Worm (Caenorhabditis elegans) whole organism, L3 larva: ENCODE results near the gene F07C6.2.
A peak's percentile ranks its signal among the peaks of the same experiment; 100 is the strongest.

ENCODE experiments used
- elt-1 ChIP-seq: fragments of 150-350 bp; optimal IDR thresholded peaks from 2 replicates; lab custom pipeline; 2014; ENCODE audit warnings: missing biosample characterization, missing genetic modification characterization
- elt-3 ChIP-seq, 3 experiments: fragments of 150-350 bp in 1 of 3; sonication (generic microtip) in 2 of 3; optimal IDR thresholded peaks; 2 replicates in 2 of 3; 4 replicates in 1 of 3; lab custom pipeline; 2014 to 2017; ENCODE audit warnings: missing biosample characterization in 3 of 3, missing genetic modification characterization in 3 of 3
- nfya-1 ChIP-seq: sonication (generic microtip); optimal IDR thresholded peaks from 2 replicates; lab custom pipeline; 2017; ENCODE audit warnings: missing genetic modification characterization, mild to moderate bottlenecking, missing compliant biosample characterization, antibody characterized with exemption, moderate library complexity; ENCODE audit not compliant: insufficient read depth
- nhr-12 ChIP-seq: fragments of 150-350 bp; optimal IDR thresholded peaks from 2 replicates; lab custom pipeline; 2014; ENCODE audit warnings: missing biosample characterization, missing genetic modification characterization
- nhr-77 ChIP-seq: fragments of 150-350 bp; optimal IDR thresholded peaks from 2 replicates; lab custom pipeline; 2014; ENCODE audit warnings: missing biosample characterization, missing genetic modification characterization
- pqm-1 ChIP-seq: fragments of 150-350 bp; optimal IDR thresholded peaks from 2 replicates; lab custom pipeline; 2017; ENCODE audit warnings: missing biosample characterization, missing genetic modification characterization, inconsistent platforms
- ztf-4 ChIP-seq: fragments of 150-350 bp; optimal IDR thresholded peaks from 2 replicates; lab custom pipeline; 2014; ENCODE audit warnings: missing biosample characterization, missing genetic modification characterization

DNA sequence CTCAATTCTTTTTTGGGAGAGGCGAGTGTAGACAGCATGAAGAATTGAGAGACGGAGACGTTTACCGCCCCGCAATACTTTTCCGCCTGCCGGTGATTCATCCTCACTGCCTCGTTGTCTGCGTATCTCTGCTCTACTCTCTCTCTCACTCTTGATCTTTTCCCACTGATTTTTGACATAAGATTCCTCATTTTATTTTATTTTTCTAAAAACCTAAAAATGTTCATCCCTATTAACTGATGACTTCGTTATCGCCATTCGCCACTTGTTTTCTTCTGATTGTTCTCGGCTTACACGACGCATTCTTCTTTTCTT, 43.4 kb downstream of the F07C6.2 start:
- TF ChIP-seq nfya-1 (tag; lab: Kevin White, UChicago) (peak; percentile 33), elt-1 (tag; lab: Kevin White, UChicago) (no peak), pqm-1 (no peak), nhr-12 (no peak), elt-3 (tag; optimal IDR thresholded peaks at IDR 0.05; lab: Kevin White, UChicago) (no peak), ztf-4 (tag; lab: Kevin White, UChicago) (no peak), nhr-77 (tag; lab: Kevin White, UChicago) (no peak)
